Worm (Caenorhabditis elegans) whole organism, L4/young adult: ENCODE results near the gene C04E6.12.

Source experiments
- W03F9.2 ChIP-seq: fragments of 150-350 bp; optimal IDR thresholded peaks from 2 replicates; lab custom pipeline; 2014; ENCODE audit warnings: missing biosample characterization, missing genetic modification characterization
- dao-5 ChIP-seq: sonication (generic microtip); optimal IDR thresholded peaks from 2 replicates; lab custom pipeline; 2016; ENCODE audit warnings: missing genotype, missing genetic modification characterization, moderate library complexity, missing compliant biosample characterization
- him-1 ChIP-seq: sonication (generic microtip); optimal IDR thresholded peaks from 2 replicates; lab custom pipeline; 2016; ENCODE audit warnings: missing genotype, missing genetic modification reagents, missing genetic modification characterization, missing compliant biosample characterization

C04E6.12 gene

DNA sequence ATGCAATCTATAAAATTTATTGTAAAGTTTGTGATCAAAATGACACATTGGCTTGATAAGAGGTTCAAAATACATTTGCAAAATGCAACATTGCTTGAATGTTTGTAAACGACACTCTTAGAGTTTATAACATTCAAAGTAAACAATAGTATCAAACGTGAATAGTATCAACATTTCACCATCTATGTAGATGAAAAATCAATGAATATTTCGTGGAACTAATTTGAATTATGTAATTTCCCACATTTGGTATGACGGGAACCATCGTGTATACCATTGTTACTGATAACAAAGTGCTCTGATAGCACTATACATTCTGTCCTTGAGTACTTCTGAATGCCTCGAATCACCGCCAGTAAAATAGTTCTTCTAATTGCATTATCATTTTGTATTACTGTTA is 10.8 kb upstream of the C04E6.12 start, which contains the start of gene galt-1:
Gene galt-1 (plus strand): TSS at position 318 of the 400 bp plus-strand sequence.
- TF ChIP-seq W03F9.2 (no peak), him-1 (tag; lab: Kevin White, UChicago) (no peak), dao-5 (tag; lab: Kevin White, UChicago) (no peak)

DNA sequence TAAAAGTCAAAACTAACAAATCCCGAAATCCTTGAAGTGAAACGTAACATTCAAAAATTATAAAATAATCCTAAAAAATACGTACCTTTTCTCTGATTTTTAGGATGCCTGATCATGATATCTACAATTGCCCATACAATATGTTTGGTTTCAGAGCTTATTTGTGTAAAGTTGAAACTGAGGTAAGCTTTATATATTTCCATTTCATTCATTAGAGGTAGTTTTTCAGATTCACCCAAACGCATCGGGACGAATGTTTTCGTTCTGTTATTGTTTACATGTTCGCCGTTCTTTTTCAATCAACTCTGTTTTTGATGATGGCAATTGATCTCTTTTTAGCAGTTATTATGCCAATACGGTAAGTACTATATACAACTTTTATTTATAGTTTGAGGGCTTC is 8.2 kb upstream of the C04E6.12 start:
- no peak for TF ChIP-seq dao-5 (tag; lab: Kevin White, UChicago)
- TF ChIP-seq him-1 (tag; lab: Kevin White, UChicago): no peak
- no peak for TF ChIP-seq W03F9.2

DNA sequence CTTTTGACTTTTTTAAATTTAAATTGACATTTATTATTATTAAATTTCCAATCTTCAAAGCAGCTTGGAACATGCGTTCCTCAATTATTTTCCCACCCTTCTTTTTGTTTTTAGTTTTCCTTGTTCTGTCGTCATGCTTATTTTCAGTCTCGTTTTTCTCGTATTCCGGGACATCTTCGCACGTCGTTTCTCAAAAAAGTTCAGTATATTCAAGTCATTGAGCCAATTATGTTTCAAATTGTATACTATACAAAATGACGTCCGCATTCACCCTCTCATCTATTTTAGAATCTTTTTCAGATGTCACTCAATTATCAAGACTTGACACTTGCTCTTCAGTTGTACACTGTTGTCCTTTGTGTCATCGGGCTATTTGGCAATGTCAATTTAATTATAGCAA is 7.6 kb upstream of the C04E6.12 start, which contains the start of gene srsx-17:
Gene srsx-17 (plus strand): TSS at position 301 of the 400 bp plus-strand sequence.
- TF ChIP-seq him-1 (tag; lab: Kevin White, UChicago) (no peak), W03F9.2 (no peak), dao-5 (tag; lab: Kevin White, UChicago) (no peak)

DNA sequence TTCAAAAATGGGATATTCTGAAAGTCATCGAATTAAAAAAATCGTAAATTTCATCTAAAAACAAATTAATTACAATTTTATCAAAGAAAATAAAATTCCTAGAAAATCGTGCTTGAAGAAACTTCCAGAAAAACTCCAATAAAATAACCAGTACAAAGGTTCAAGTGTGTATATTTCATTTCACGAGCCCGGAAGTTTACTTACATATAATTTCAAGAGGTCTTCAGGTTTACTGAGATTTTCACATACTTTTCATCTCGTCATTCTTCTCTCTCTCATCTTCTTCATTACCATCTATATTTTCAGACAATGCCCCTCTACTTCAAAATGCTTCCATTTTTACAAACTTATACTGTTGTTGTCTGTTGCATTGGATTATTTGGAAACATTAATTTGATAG is 2.4 kb upstream of the C04E6.12 start, which contains the start of gene srsx-18:
Gene srsx-18 (plus strand): TSS at position 301 of the 400 bp plus-strand sequence.
- TF ChIP-seq him-1 (tag; lab: Kevin White, UChicago) (no peak), W03F9.2 (no peak), dao-5 (tag; lab: Kevin White, UChicago) (no peak)

- no peak for TF ChIP-seq dao-5 (tag; lab: Kevin White, UChicago)
Observed at ce11 chrV:5921761-5922160, 2.0 kb upstream of the C04E6.12 start.

ce11 chrV:5917707-5918106 is 2.1 kb downstream of the C04E6.12 start, which contains the start of gene lrpr-1:
lrpr-1 (minus strand) TSS chrV:5917891.
- TF ChIP-seq him-1 (tag; lab: Kevin White, UChicago): peak; percentile 89
- TF ChIP-seq W03F9.2: no peak
- no peak for TF ChIP-seq dao-5 (tag; lab: Kevin White, UChicago)

DNA sequence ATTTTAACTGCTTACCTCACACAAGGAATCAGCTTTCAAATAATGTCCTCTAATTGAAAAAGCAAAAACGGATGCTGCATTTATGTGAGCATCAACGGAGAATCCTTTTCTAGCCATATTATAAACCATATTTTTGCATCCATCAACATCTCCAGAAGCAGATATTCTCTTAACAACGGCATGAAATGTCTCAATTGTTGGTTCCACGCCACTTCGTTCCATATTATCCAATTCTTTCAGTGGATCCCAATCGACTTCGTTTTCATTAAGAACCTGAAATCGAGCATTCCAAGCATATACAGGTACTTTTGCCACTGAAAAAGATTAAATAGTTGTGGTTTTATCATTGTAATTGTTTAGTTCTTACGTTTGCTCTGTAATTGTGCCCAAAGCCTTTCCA is 2.9 kb downstream of the C04E6.12 start:
- TF ChIP-seq dao-5 (tag; lab: Kevin White, UChicago): no peak

DNA sequence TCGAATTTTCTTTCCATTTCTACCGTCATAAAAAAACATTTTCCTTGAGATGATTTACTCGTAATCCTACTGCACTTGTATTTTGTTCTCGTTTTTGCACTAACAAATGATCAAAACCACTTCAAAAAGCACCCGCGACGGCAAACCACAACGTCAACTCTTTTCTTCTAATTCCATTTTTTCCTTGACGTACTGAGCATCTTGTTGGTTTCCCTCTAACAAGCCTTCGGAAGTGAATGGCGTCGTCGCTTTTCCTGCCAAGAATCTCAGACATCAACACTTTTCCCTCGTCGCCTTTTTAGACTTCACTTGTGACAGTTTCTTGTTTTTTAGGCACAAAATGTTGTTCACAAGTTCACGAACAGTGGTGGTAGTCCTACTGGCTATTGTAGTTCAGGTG is 7.4 kb downstream of the C04E6.12 start, which contains the start of gene C04E6.13:
Gene C04E6.13 (plus strand): TSS at position 301 of the 400 bp plus-strand sequence.
- no peak for TF ChIP-seq dao-5 (tag; lab: Kevin White, UChicago)
- no peak for TF ChIP-seq W03F9.2
- no peak for TF ChIP-seq him-1 (tag; lab: Kevin White, UChicago)

DNA sequence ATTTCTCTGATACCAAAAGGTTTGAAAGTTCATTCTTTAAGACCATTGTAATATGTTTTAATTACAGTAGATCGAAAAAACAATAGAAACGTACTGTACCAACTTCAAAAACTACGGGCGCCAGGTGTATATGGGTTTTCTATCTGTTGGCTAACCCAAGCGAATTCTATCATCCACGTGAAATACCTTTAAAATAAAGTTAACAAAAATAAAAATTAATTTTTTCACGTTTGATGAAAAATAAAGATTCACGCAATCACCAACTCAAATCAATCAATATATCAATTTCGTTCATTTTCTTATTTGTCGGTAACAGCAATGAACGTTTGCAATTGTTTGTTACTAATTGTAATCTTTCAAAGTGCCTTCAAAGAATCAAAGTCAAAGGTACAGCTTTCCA is 12.7 kb downstream of the C04E6.12 start, which contains the start of gene C04E6.4:
Gene C04E6.4 (plus strand): TSS at position 301 of the 400 bp plus-strand sequence.
- no peak for TF ChIP-seq him-1 (tag; lab: Kevin White, UChicago)
- no peak for TF ChIP-seq dao-5 (tag; lab: Kevin White, UChicago)
- TF ChIP-seq W03F9.2: no peak

DNA sequence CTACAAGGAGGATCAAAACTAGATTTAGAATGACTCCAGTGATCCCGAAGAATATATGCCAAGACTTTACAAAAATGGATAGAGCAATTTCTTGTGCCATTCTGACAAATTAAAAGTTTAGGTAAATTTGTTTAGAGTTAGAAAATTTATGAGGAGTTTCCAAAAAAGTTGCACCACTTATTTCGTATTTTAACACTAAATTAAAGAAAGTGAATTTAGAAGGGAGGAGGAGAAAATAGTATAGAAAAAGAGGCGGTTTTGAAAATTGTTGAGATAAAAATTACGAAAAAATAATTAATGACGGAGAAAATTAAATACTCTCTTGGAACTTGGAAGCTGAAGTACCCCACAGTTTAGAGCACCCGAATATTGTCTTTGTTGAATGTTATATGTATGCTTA is 13.5 kb downstream of the C04E6.12 start, which contains the start of gene srd-15:
Gene srd-15 (minus strand): TSS at position 101 of the 400 bp plus-strand sequence.
- no peak for TF ChIP-seq W03F9.2
- TF ChIP-seq him-1 (tag; lab: Kevin White, UChicago): no peak
- TF ChIP-seq dao-5 (tag; lab: Kevin White, UChicago): no peak

- TF ChIP-seq dao-5 (tag; lab: Kevin White, UChicago) (no peak), him-1 (tag; lab: Kevin White, UChicago) (no peak)
Observed at ce11 chrV:5901833-5902232, 18.0 kb downstream of the C04E6.12 start, which contains the start of gene C04E6.5. C04E6.5 (plus strand) TSS chrV:5902133.

DNA sequence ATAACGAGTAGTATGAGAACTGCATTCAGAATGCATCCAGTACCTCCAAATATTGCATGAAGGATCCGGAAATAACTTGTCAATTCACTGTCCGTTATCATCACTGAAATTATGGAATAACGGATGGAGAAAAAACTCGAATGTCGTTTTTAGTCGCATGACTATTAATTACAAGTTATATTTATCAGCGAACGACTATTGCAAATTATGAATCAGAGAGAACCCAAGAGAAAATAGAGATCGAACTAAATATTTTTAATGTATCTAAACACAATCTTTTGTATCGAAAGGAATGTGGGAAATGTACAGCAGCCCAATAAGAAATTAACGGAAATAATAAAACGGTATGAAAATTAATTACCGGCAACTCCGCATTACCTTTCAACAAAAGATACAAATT is 19.8 kb downstream of the C04E6.12 start, which contains the start of gene srd-16:
Gene srd-16 (minus strand): TSS at position 101 of the 400 bp plus-strand sequence.
- TF ChIP-seq him-1 (tag; lab: Kevin White, UChicago) (no peak), W03F9.2 (no peak), dao-5 (tag; lab: Kevin White, UChicago) (no peak)

ce11 chrV:5895021-5895420 is 24.8 kb downstream of the C04E6.12 start, which contains the start of gene grd-9:
grd-9 (plus strand) TSS chrV:5895321.
- TF ChIP-seq him-1 (tag; lab: Kevin White, UChicago) (no peak), W03F9.2 (no peak)

- TF ChIP-seq him-1 (tag; lab: Kevin White, UChicago): no peak
- TF ChIP-seq W03F9.2: no peak
- no peak for TF ChIP-seq dao-5 (tag; lab: Kevin White, UChicago)
Observed at ce11 chrV:5893015-5893414, 26.8 kb downstream of the C04E6.12 start, which contains the start of gene C04E6.7. C04E6.7 (plus strand) TSS chrV:5893315.

- TF ChIP-seq W03F9.2: no peak
- TF ChIP-seq dao-5 (tag; lab: Kevin White, UChicago): no peak
- no peak for TF ChIP-seq him-1 (tag; lab: Kevin White, UChicago)
Observed at ce11 chrV:5891204-5891603, 28.6 kb downstream of the C04E6.12 start.
